Worm (Caenorhabditis elegans): ENCODE data around the gene ced-10.

ced-10 gene

DNA sequence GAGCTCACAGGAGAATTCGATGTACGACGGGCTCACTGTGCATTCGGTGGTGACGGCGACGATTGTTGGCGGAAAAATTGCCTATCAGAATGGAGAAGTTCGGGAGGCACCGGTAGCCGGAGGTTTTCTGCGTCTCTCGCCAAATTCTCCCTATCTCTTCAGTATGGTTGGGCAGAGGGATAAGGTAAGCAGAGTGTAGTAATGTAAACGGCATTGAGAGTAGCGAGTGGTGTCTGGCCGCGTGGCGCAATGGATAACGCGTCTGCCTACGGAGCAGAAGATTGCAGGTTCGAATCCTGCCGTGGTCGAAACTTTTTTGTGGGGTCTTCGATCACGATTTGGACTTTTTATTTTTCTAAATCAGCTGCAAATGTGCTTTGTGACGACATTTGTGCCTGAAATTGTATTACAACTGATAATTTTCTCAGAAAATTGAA is 15.3 kb upstream of the ced-10 start (continued):
- TF ChIP-seq ZK337.2 (GFP tag; IDR thresholded peaks at IDR 0.05) (peak; percentile 67; the same call in 1 of the 2 replicates), spr-1 (tag; optimal IDR thresholded peaks at IDR 0.05) (peak; percentile 61), aha-1 (tag) (peak; percentile 84), ceh-62 (tag; optimal IDR thresholded peaks at IDR 0.05) (no peak), ztf-11 (tag; optimal IDR thresholded peaks at IDR 0.05) (no peak), mxl-2 (GFP tag; conservative IDR thresholded peaks at IDR 0.05) (peak; percentile 78), ceh-28 (tag; optimal IDR thresholded peaks at IDR 0.05) (no peak), mdt-29 (GFP tag; IDR thresholded peaks at IDR 0.05) (no peak), Y105C5A.15 (GFP tag; IDR thresholded peaks at IDR 0.05) (peak; percentile 82; the same call in 1 of the 2 replicates), daf-16 (GFP tag; optimal IDR thresholded peaks at IDR 0.05) (peak in 1 of 2 experiments; percentile 72), daf-16 (tag; optimal IDR thresholded peaks at IDR 0.05) (peak; percentile 42), lin-15B (tag; optimal IDR thresholded peaks at IDR 0.05) (no peak), Y5F2A.4 (GFP tag; optimal IDR thresholded peaks at IDR 0.05) (peak; percentile 36), gei-8 (GFP tag; optimal IDR thresholded peaks at IDR 0.05) (peak; percentile 0), nhr-11 (tag; optimal IDR thresholded peaks at IDR 0.05) (peak; percentile 49), snpc-4 (tag; optimal IDR thresholded peaks at IDR 0.05) (no peak), duxl-1 (tag; optimal IDR thresholded peaks at IDR 0.05; ENCODE audit: poor library complexity) (no peak), lin-29 (GFP tag; IDR thresholded peaks at IDR 0.05) (no peak), egl-43 (GFP tag; IDR thresholded peaks at IDR 0.05) (peak; percentile 86), ama-1 (optimal IDR thresholded peaks at IDR 0.05) (no peak), T20F7.1 (GFP tag; optimal IDR thresholded peaks at IDR 0.05) (no peak), nhr-6 (tag; optimal IDR thresholded peaks at IDR 0.05) (peak; percentile 42), ctbp-1 (GFP tag; IDR thresholded peaks at IDR 0.05) (peak; percentile 81), nhr-25 (tag; optimal IDR thresholded peaks at IDR 0.05; ENCODE audit: borderline replicate concordance, insufficient read depth) (no peak), zfp-2 (tag; optimal IDR thresholded peaks at IDR 0.05) (no peak), ceh-20 (GFP tag; IDR thresholded peaks at IDR 0.05) (no peak), madf-9 (GFP tag; conservative IDR thresholded peaks at IDR 0.05) (peak; percentile 79), nhr-41 (GFP tag; IDR thresholded peaks at IDR 0.05) (no peak), F26F4.8 (GFP tag; conservative IDR thresholded peaks at IDR 0.05) (peak; percentile 72; the same call in 1 of the 2 replicates), daf-12 (tag; optimal IDR thresholded peaks at IDR 0.05) (no peak), lin-38 (GFP tag; IDR thresholded peaks at IDR 0.05) (peak; percentile 81), zag-1 (tag; optimal IDR thresholded peaks at IDR 0.05) (no peak), hif-1 (tag; optimal IDR thresholded peaks at IDR 0.05) (peak in 1 of 2 experiments; percentile 16), vab-7 (GFP tag; IDR thresholded peaks at IDR 0.05) (peak; percentile 77), F44E2.7 (GFP tag; IDR thresholded peaks at IDR 0.05) (no peak), hlh-11 (tag; optimal IDR thresholded peaks at IDR 0.05) (peak; percentile 27), lin-39 (tag; optimal IDR thresholded peaks at IDR 0.05) (no peak), nhr-77 (tag; optimal IDR thresholded peaks at IDR 0.05) (no peak), hmg-1.1 (GFP tag; IDR thresholded peaks at IDR 0.05) (peak; percentile 82), D1046.2 (GFP tag; IDR thresholded peaks at IDR 0.05) (peak; percentile 79), mep-1 (tag; optimal IDR thresholded peaks at IDR 0.05) (peak; percentile 69), nhr-76 (tag; optimal IDR thresholded peaks at IDR 0.05) (no peak), nhr-111 (GFP tag; optimal IDR thresholded peaks at IDR 0.05) (peak; percentile 75), pha-4 (GFP tag; IDR thresholded peaks at IDR 0.05) (peak; percentile 70; the same call in 1 of the 2 replicates), pha-4 (tag; optimal IDR thresholded peaks at IDR 0.05) (no peak), nhr-28 (tag; optimal IDR thresholded peaks at IDR 0.05) (peak; percentile 7), F49E8.2 (tag; optimal IDR thresholded peaks at IDR 0.05; ENCODE audit: borderline replicate concordance) (peak; percentile 29), dve-1 (tag; optimal IDR thresholded peaks at IDR 0.05; ENCODE audit: insufficient read depth) (peak; percentile 17), php-3 (GFP tag; IDR thresholded peaks at IDR 0.05) (peak; percentile 75), sdz-12 (GFP tag; optimal IDR thresholded peaks at IDR 0.05) (peak; percentile 73), zip-11 (GFP tag; IDR thresholded peaks at IDR 0.05) (no peak), mdl-1 (tag; optimal IDR thresholded peaks at IDR 0.05) (no peak)
